Worm (Caenorhabditis elegans) whole organism, L4 larva: ENCODE measurements around the gene C16D9.9.

Source experiments
- F10B5.3 ChIP-seq: sonication (generic microtip); optimal IDR thresholded peaks from 2 replicates; lab custom pipeline; 2016; ENCODE audit warnings: mild to moderate bottlenecking, missing genetic modification characterization, missing compliant biosample characterization
- F49E8.2 ChIP-seq: sonication (generic microtip); optimal IDR thresholded peaks from 2 replicates; lab custom pipeline; 2016; ENCODE audit warnings: missing compliant biosample characterization, mild to moderate bottlenecking, missing genetic modification characterization, borderline replicate concordance
- R02D3.7 ChIP-seq: fragments of 150-350 bp; sonication (generic microtip); optimal IDR thresholded peaks from 3 replicates; lab custom pipeline; 2014; ENCODE audit warnings: missing biosample characterization, missing genetic modification characterization
- T20F7.1 ChIP-seq: fragments of 200-800 bp; sonication (Bioruptor generic); optimal IDR thresholded peaks from 2 replicates; lab custom pipeline; 2018; ENCODE audit warnings: mild to moderate bottlenecking, missing genetic modification characterization, missing compliant biosample characterization
- T26A8.4 ChIP-seq: fragments of 200-800 bp; sonication (Bioruptor generic); IDR thresholded peaks from 2 replicates; pipeline ENCODE4 v1.3.6; 2022; ENCODE audit warnings: missing genetic modification characterization, missing compliant biosample characterization
- Y48G9A.11 ChIP-seq: fragments of 200-800 bp; sonication (Bioruptor generic); IDR thresholded peaks from 2 replicates; pipeline ENCODE4 v1.3.6; 2022; ENCODE audit warnings: missing genetic modification reagents, missing genetic modification characterization, missing compliant biosample characterization
- ama-1 ChIP-seq: fragments of 150-350 bp; optimal IDR thresholded peaks from 2 replicates; lab custom pipeline; 2014; ENCODE audit warnings: inconsistent platforms, mixed read lengths
- arid-1 ChIP-seq: fragments of 200-800 bp; sonication (Bioruptor generic); conservative IDR thresholded peaks from 2 replicates; pipeline ENCODE4 v1.3.6; 2022; ENCODE audit warnings: missing genetic modification reagents, missing genetic modification characterization, missing compliant biosample characterization
- ceh-20 ChIP-seq: fragments of 200-800 bp; sonication (Bioruptor generic); IDR thresholded peaks from 2 replicates; pipeline ENCODE4 v1.3.6; 2022; ENCODE audit warnings: missing genetic modification reagents, missing genetic modification characterization, missing compliant biosample characterization
- ceh-44 ChIP-seq: fragments of 200-800 bp; sonication (Bioruptor generic); IDR thresholded peaks from 2 replicates; pipeline ENCODE4 v1.3.6; 2022; ENCODE audit warnings: missing genetic modification reagents, missing genetic modification characterization, missing compliant biosample characterization
- daf-16 ChIP-seq, 3 experiments: sonication (generic microtip); optimal IDR thresholded peaks; 2 replicates each; lab custom pipeline; 2016 to 2017; ENCODE audit warnings: missing genetic modification characterization in 3 of 3, missing genetic modification reagents in 3 of 3, mild to moderate bottlenecking in 2 of 3, missing compliant biosample characterization in 2 of 3, missing biosample characterization in 1 of 3, moderate library complexity in 1 of 3
- daf-19 ChIP-seq: fragments of 200-800 bp; sonication (Bioruptor generic); conservative IDR thresholded peaks from 2 replicates; pipeline ENCODE4 v1.3.6; 2022; ENCODE audit warnings: missing genetic modification characterization, missing compliant biosample characterization
- dmd-6 ChIP-seq: fragments of 200-800 bp; sonication (Bioruptor generic); IDR thresholded peaks from 2 replicates; pipeline ENCODE4 v1.3.6; 2022; ENCODE audit warnings: missing genetic modification reagents, missing genetic modification characterization, missing compliant biosample characterization
- dmd-8 ChIP-seq: fragments of 200-800 bp; sonication (Bioruptor generic); IDR thresholded peaks from 2 replicates; pipeline ENCODE4 v1.3.6; 2022; ENCODE audit warnings: missing genetic modification characterization, missing compliant biosample characterization
- dve-1 ChIP-seq: sonication (generic microtip); optimal IDR thresholded peaks from 2 replicates; lab custom pipeline; 2017; ENCODE audit warnings: antibody characterized with exemption, mild to moderate bottlenecking, missing genetic modification characterization, missing compliant biosample characterization; ENCODE audit not compliant: insufficient read depth
- gei-8 ChIP-seq: fragments of 200-800 bp; sonication (Bioruptor generic); optimal IDR thresholded peaks from 2 replicates; lab custom pipeline; 2018; ENCODE audit warnings: mild to moderate bottlenecking, missing genetic modification characterization, missing compliant biosample characterization
- hif-1 ChIP-seq, 2 experiments: sonication (generic microtip); optimal IDR thresholded peaks; 2 replicates each; lab custom pipeline; 2016 to 2017; ENCODE audit warnings: missing compliant biosample characterization in 2 of 2, missing genetic modification characterization in 2 of 2, missing genetic modification reagents in 2 of 2, missing genotype in 2 of 2, mild to moderate bottlenecking in 1 of 2
- hlh-30 ChIP-seq: sonication (generic microtip); optimal IDR thresholded peaks from 2 replicates; lab custom pipeline; 2017; ENCODE audit warnings: antibody characterized with exemption, mild to moderate bottlenecking, missing genetic modification characterization, missing compliant biosample characterization; ENCODE audit not compliant: insufficient read depth
- hmg-1.1 ChIP-seq: fragments of 200-800 bp; sonication (Bioruptor generic); IDR thresholded peaks from 2 replicates; pipeline ENCODE4 v1.3.6; 2022; ENCODE audit warnings: missing genetic modification reagents, missing genetic modification characterization, missing compliant biosample characterization
- jun-1 ChIP-seq: fragments of 150-350 bp; optimal IDR thresholded peaks from 2 replicates; lab custom pipeline; 2014; ENCODE audit warnings: missing biosample characterization, missing genetic modification reagents, missing genetic modification characterization
- lin-1 ChIP-seq: fragments of 200-800 bp; sonication (Bioruptor generic); IDR thresholded peaks from 2 replicates; pipeline ENCODE4 v1.3.6; 2022; ENCODE audit warnings: missing genetic modification reagents, missing genetic modification characterization, missing compliant biosample characterization
- lin-13 ChIP-seq: fragments of 150-350 bp; optimal IDR thresholded peaks from 2 replicates; lab custom pipeline; 2014; ENCODE audit warnings: missing biosample characterization, missing genetic modification reagents, missing genetic modification characterization
- lin-38 ChIP-seq: fragments of 200-800 bp; sonication (Bioruptor generic); IDR thresholded peaks from 2 replicates; pipeline ENCODE4 v1.3.6; 2022; ENCODE audit warnings: missing genetic modification reagents, missing genetic modification characterization, missing compliant biosample characterization
- lin-39 ChIP-seq: fragments of 150-350 bp; optimal IDR thresholded peaks from 2 replicates; lab custom pipeline; 2014; ENCODE audit warnings: missing biosample characterization, missing genetic modification reagents, missing genetic modification characterization
- lsy-2 ChIP-seq, 2 experiments: fragments of 150-350 bp in 1 of 2; sonication (generic microtip) in 1 of 2; optimal IDR thresholded peaks; 2 replicates each; lab custom pipeline; 2014 to 2017; ENCODE audit warnings: missing biosample characterization in 2 of 2, missing genetic modification characterization in 2 of 2
- mep-1 ChIP-seq: fragments of 150-350 bp; sonication (generic microtip); optimal IDR thresholded peaks from 3 replicates; lab custom pipeline; 2014; ENCODE audit warnings: missing biosample characterization, missing genetic modification characterization
- nhr-11 ChIP-seq: fragments of 150-350 bp; optimal IDR thresholded peaks from 2 replicates; lab custom pipeline; 2014; ENCODE audit warnings: missing biosample characterization, missing genetic modification characterization
- nhr-111 ChIP-seq: fragments of 200-800 bp; sonication (Bioruptor generic); optimal IDR thresholded peaks from 2 replicates; lab custom pipeline; 2018; ENCODE audit warnings: mild to moderate bottlenecking, missing genetic modification characterization, missing compliant biosample characterization
- nhr-41 ChIP-seq: fragments of 200-800 bp; sonication (Bioruptor generic); IDR thresholded peaks from 2 replicates; pipeline ENCODE4 v1.3.6; 2022; ENCODE audit warnings: missing genetic modification reagents, missing genetic modification characterization, missing compliant biosample characterization
- nhr-48 ChIP-seq: sonication (generic microtip); optimal IDR thresholded peaks from 2 replicates; lab custom pipeline; 2016; ENCODE audit warnings: mild to moderate bottlenecking, missing genetic modification characterization, missing compliant biosample characterization
- nhr-6 ChIP-seq: fragments of 150-350 bp; optimal IDR thresholded peaks from 2 replicates; lab custom pipeline; 2014; ENCODE audit warnings: missing biosample characterization, missing genetic modification characterization
- pha-4 ChIP-seq, 2 experiments: fragments of 150-350 bp in 1 of 2; fragments of 200-800 bp in 1 of 2; sonication (Bioruptor generic) in 1 of 2; IDR thresholded peaks in 1 of 2; optimal IDR thresholded peaks in 1 of 2; 2 replicates each; pipeline versions ENCODE4 v1.3.6 to Lab custom; 2014 to 2022; ENCODE audit warnings: missing genetic modification characterization in 2 of 2, missing genetic modification reagents in 2 of 2, missing biosample characterization in 1 of 2, missing compliant biosample characterization in 1 of 2
- pqm-1 ChIP-seq: sonication (generic microtip); optimal IDR thresholded peaks from 2 replicates; lab custom pipeline; 2017; ENCODE audit warnings: missing biosample characterization, missing genetic modification characterization
- rbr-2 ChIP-seq: sonication (generic microtip); optimal IDR thresholded peaks from 2 replicates; lab custom pipeline; 2016; ENCODE audit warnings: missing genotype, missing genetic modification characterization, missing compliant biosample characterization
- snpc-1.2 ChIP-seq: fragments of 200-800 bp; sonication (Bioruptor generic); IDR thresholded peaks from 2 replicates; pipeline ENCODE4 v1.3.6; 2022; ENCODE audit warnings: missing genetic modification reagents, missing genetic modification characterization, missing compliant biosample characterization
- spr-1 ChIP-seq: sonication (generic microtip); optimal IDR thresholded peaks from 2 replicates; lab custom pipeline; 2016; ENCODE audit warnings: mild to moderate bottlenecking, missing genetic modification characterization, missing compliant biosample characterization
- unc-130 ChIP-seq: sonication (generic microtip); optimal IDR thresholded peaks from 2 replicates; lab custom pipeline; 2016; ENCODE audit warnings: missing genetic modification reagents, missing genetic modification characterization, missing compliant biosample characterization
- unc-39 ChIP-seq: sonication (generic microtip); optimal IDR thresholded peaks from 2 replicates; lab custom pipeline; 2017; ENCODE audit warnings: missing biosample characterization, missing genetic modification characterization
- vab-7 ChIP-seq: fragments of 200-800 bp; sonication (Bioruptor generic); IDR thresholded peaks from 2 replicates; pipeline ENCODE4 v1.3.6; 2022; ENCODE audit warnings: missing genetic modification reagents, missing genetic modification characterization, missing compliant biosample characterization
- zip-11 ChIP-seq: fragments of 200-800 bp; sonication (Bioruptor generic); IDR thresholded peaks from 2 replicates; pipeline ENCODE4 v1.3.6; 2022; ENCODE audit warnings: missing genetic modification characterization, missing compliant biosample characterization
- zip-2 ChIP-seq: fragments of 150-350 bp; optimal IDR thresholded peaks from 2 replicates; lab custom pipeline; 2014; ENCODE audit warnings: missing biosample characterization, missing genetic modification characterization

C16D9.9 gene

DNA sequence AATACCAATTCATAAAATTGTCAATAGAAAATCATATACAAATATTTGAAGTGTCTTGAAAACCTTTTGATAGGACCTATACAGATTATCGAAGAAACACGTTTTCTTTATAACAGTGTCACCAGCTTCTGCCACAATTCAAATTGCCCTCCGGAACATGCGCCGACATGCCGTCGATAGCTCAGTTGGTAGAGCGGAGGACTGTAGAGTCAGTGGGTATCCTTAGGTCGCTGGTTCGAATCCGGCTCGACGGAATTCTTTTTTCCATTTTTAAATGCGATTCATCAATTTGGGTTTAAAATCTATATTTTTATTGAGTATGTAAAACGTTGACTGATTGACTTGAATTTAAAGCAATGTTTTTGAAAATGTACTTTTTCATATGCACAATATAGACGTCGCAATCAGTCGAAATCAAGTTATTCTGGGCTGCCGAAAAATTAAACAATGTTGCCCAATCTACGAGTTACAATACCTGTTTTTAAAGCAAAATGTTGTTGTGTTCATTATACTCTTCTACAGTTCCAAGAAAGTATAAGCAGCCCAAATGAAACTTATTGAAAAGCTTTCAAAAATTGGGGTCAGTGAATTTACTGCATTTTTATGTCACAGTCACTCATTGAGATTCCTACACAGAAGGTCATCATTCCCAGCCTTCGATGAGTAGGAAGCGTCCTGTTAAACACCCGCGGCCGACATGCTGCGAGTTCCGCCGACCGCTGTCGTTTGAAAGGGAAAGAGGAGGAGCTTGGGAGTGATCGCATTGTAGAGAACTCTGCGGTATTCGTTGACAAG is 16.5 kb upstream of the C16D9.9 start (continued):
- TF ChIP-seq vab-7 (GFP tag; lab: Robert Waterston, UW) (0 out of 2 replicates have a peak, but pooled peaks have one; percentile 22), zip-11 (no peak), lsy-2 (tag; optimal IDR thresholded peaks at IDR 0.05; lab: Kevin White, UChicago) (peak in 1 of 2 experiments; percentile 65), T20F7.1 (peak; percentile 53), hlh-30 (tag; lab: Kevin White, UChicago) (peak; percentile 48), jun-1 (tag; lab: Kevin White, UChicago) (peak; percentile 31), arid-1 (GFP tag; lab: Robert Waterston, UW) (peak; percentile 36; the same call in 1 of the 2 replicates), nhr-11 (no peak), F49E8.2 (tag; lab: Kevin White, UChicago) (peak; percentile 92), dve-1 (tag; lab: Kevin White, UChicago) (peak; percentile 80), lin-39 (tag; lab: Kevin White, UChicago) (no peak), nhr-41 (peak; percentile 46; the same call in 1 of the 2 replicates), pqm-1 (tag; lab: Kevin White, UChicago) (peak; percentile 31), daf-16 (GFP tag; optimal IDR thresholded peaks at IDR 0.05; lab: Kevin White, UChicago) (peak; percentile 12 to 78), daf-16 (tag; optimal IDR thresholded peaks at IDR 0.05; lab: Kevin White, UChicago) (peak; percentile 86), ama-1 (lab: Kevin White, UChicago) (peak; percentile 97), daf-19 (GFP tag; lab: Robert Waterston, UW) (0 out of 2 replicates have a peak, but pooled peaks have one; percentile 65), hmg-1.1 (0 out of 2 replicates have a peak, but pooled peaks have one; percentile 20), hif-1 (tag; optimal IDR thresholded peaks at IDR 0.05; lab: Kevin White, UChicago) (no peak), dmd-8 (peak; percentile 56; the same call in 1 of the 2 replicates), dmd-6 (GFP tag; lab: Robert Waterston, UW) (peak; percentile 41), pha-4 (GFP tag; IDR thresholded peaks at IDR 0.05; lab: Robert Waterston, UW) (peak; percentile 57; the same call in 1 of the 2 replicates), pha-4 (tag; optimal IDR thresholded peaks at IDR 0.05; lab: Kevin White, UChicago) (no peak), lin-13 (GFP tag; lab: Kevin White, UChicago) (peak; percentile 72), zip-2 (peak; percentile 25), ceh-44 (GFP tag; lab: Robert Waterston, UW) (peak; percentile 62; the same call in 1 of the 2 replicates), lin-38 (GFP tag; lab: Robert Waterston, UW) (peak; percentile 57), R02D3.7 (peak; percentile 16), rbr-2 (peak; percentile 56), ceh-20 (GFP tag; lab: Robert Waterston, UW) (peak; percentile 24; the same call in 1 of the 2 replicates), nhr-6 (tag; lab: Kevin White, UChicago) (peak; percentile 54), snpc-1.2 (GFP tag; lab: Robert Waterston, UW) (peak; percentile 87), gei-8 (GFP tag; lab: Kevin White, UChicago) (peak; percentile 37), mep-1 (tag; lab: Kevin White, UChicago) (peak; percentile 84), nhr-111 (GFP tag; lab: Kevin White, UChicago) (peak; percentile 54), T26A8.4 (GFP tag; lab: Robert Waterston, UW) (peak; percentile 92), nhr-48 (peak; percentile 73), Y48G9A.11 (peak; percentile 83), spr-1 (tag; lab: Kevin White, UChicago) (no peak), F10B5.3 (tag; lab: Kevin White, UChicago) (peak; percentile 69), unc-39 (tag; lab: Kevin White, UChicago) (no peak), lin-1 (GFP tag; lab: Robert Waterston, UW) (peak; percentile 51; the same call in 1 of the 2 replicates), unc-130 (GFP tag; lab: Kevin White, UChicago) (peak; percentile 29)
